Fruit fly (Drosophila melanogaster): ENCODE measurements around the gene Surf6.

The Surf6 gene

DNA sequence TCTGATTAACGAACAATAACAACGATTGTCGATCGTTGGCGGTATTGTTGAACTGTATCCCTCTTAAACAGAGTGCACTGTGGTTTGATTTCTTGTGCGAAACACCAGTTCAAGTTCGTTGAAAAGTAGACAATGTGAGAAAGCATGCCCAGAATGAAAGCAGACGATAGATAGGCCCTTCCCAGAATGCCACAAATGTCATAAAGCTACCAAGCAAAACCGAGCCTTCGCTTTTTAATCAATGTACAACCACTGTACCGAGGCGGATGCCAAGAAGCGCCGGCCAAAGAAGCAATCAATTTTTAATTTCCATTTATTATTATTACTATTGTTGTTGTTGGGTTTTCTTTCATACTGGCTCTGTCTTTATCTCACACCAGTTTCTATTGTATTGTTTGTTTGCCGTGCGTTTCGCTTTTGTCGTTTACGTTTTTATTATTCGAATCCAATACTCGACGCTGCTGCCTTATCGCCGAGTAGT lies 4.2 kb upstream of the Surf6 start (continued):
- peak; percentile 90 for TF ChIP-seq Sox102F (GFP tag; optimal IDR thresholded peaks at IDR 0.05)
- TF ChIP-seq Vsx1 (GFP tag; optimal IDR thresholded peaks at IDR 0.05), result peak; percentile 59
- peak; percentile 57 for TF ChIP-seq NC2α (GFP tag; optimal IDR thresholded peaks at IDR 0.05)
- peak; percentile 90 for TF ChIP-seq CG1603 (tag; optimal IDR thresholded peaks at IDR 0.05)
- peak; percentile 56 for TF ChIP-seq NK7.1 (GFP tag; optimal IDR thresholded peaks at IDR 0.05)
- TF ChIP-seq Sox100B (GFP tag; optimal IDR thresholded peaks at IDR 0.05), result peak; percentile 76
- no peak for TF ChIP-seq grn (GFP tag; optimal IDR thresholded peaks at IDR 0.05)
- no peak for TF ChIP-seq Sin3A (optimal IDR thresholded peaks at IDR 0.05)
- peak; percentile 67 for TF ChIP-seq CG12104 (GFP tag; optimal IDR thresholded peaks at IDR 0.05)
- no peak for TF ChIP-seq bbx (GFP tag; IDR thresholded peaks at IDR 0.05; ENCODE audit: partially characterized antibody)
- peak; percentile 77 for TF ChIP-seq CG18619 (GFP tag; optimal IDR thresholded peaks at IDR 0.05)
- peak; percentile 82 for TF ChIP-seq tx (GFP tag; optimal IDR thresholded peaks at IDR 0.05)
- no peak for TF ChIP-seq inv (GFP tag; IDR thresholded peaks at IDR 0.05; ENCODE audit: partially characterized antibody)
- TF ChIP-seq E2f1 (GFP tag; IDR thresholded peaks at IDR 0.05), result peak; percentile 89
- TF ChIP-seq org-1 (GFP tag; optimal IDR thresholded peaks at IDR 0.05), result peak; percentile 77
- TF ChIP-seq caup (GFP tag; optimal IDR thresholded peaks at IDR 0.05; ENCODE audit: severe bottlenecking), result peak; percentile 74
- peak; percentile 67 for TF ChIP-seq repo (GFP tag; optimal IDR thresholded peaks at IDR 0.05)
- peak; percentile 9 for TF ChIP-seq CG10274 (GFP tag; optimal IDR thresholded peaks at IDR 0.05)
- TF ChIP-seq CG15269 (tag; optimal IDR thresholded peaks at IDR 0.05), result peak; percentile 88
- peak; percentile 83 for TF ChIP-seq CG6813 (GFP tag; optimal IDR thresholded peaks at IDR 0.05)
- TF ChIP-seq CG1647 (GFP tag; optimal IDR thresholded peaks at IDR 0.05), result peak; percentile 82
- TF ChIP-seq TFAM (GFP tag; optimal IDR thresholded peaks at IDR 0.05), result no peak
- TF ChIP-seq CG18262 (tag; optimal IDR thresholded peaks at IDR 0.05), result peak; percentile 62
- TF ChIP-seq CG4730 (GFP tag; IDR thresholded peaks at IDR 0.05), result peak; percentile 77
- TF ChIP-seq Nf-YA (GFP tag; IDR thresholded peaks at IDR 0.05), result peak; percentile 61
- peak; percentile 56 for TF ChIP-seq CG8359 (GFP tag; optimal IDR thresholded peaks at IDR 0.05; ENCODE audit: borderline replicate concordance)
- TF ChIP-seq Blimp-1 (GFP tag; optimal IDR thresholded peaks at IDR 0.05), result peak; percentile 75
- TF ChIP-seq ftz-f1 (GFP tag; optimal IDR thresholded peaks at IDR 0.05), result no peak
- TF ChIP-seq Dip3 (GFP tag; optimal IDR thresholded peaks at IDR 0.05), result peak; percentile 51
- peak; percentile 69 for TF ChIP-seq pnt (GFP tag; optimal IDR thresholded peaks at IDR 0.05)
- TF ChIP-seq sna (GFP tag; IDR thresholded peaks at IDR 0.05; ENCODE audit: partially characterized antibody), result no peak
- TF ChIP-seq dmrt99B (tag; optimal IDR thresholded peaks at IDR 0.05), result peak; percentile 89
- peak; percentile 79 for TF ChIP-seq cwo (GFP tag; optimal IDR thresholded peaks at IDR 0.05)
- TF ChIP-seq CG7271 (tag; optimal IDR thresholded peaks at IDR 0.05), result no peak
- TF ChIP-seq D (optimal IDR thresholded peaks at IDR 0.05), result no peak
- peak; percentile 67 for TF ChIP-seq D (GFP tag; optimal IDR thresholded peaks at IDR 0.05)
- TF ChIP-seq trh (GFP tag; optimal IDR thresholded peaks at IDR 0.05), result no peak
- peak; percentile 70 for TF ChIP-seq dm (GFP tag; optimal IDR thresholded peaks at IDR 0.05)
- peak; percentile 69 for TF ChIP-seq CG11247 (GFP tag; IDR thresholded peaks at IDR 0.05)
- TF ChIP-seq CG31388 (GFP tag; optimal IDR thresholded peaks at IDR 0.05), result peak; percentile 52
- no peak for TF ChIP-seq CG16813 (GFP tag; IDR thresholded peaks at IDR 0.05; ENCODE audit: partially characterized antibody)
- peak; percentile 76 for TF ChIP-seq Atf-2 (GFP tag; optimal IDR thresholded peaks at IDR 0.05)
- peak; percentile 71 for TF ChIP-seq CG1602 (GFP tag; optimal IDR thresholded peaks at IDR 0.05)
- peak; percentile 56 for TF ChIP-seq run (tag; optimal IDR thresholded peaks at IDR 0.05)
- no peak for TF ChIP-seq Hmx (GFP tag; optimal IDR thresholded peaks at IDR 0.05)
- peak; percentile 38; the same call in 1 of the 2 replicates for TF ChIP-seq Scr (GFP tag; IDR thresholded peaks at IDR 0.05; ENCODE audit: partially characterized antibody)
- TF ChIP-seq CG1529 (GFP tag; optimal IDR thresholded peaks at IDR 0.05), result peak; percentile 75
- peak; percentile 87 for TF ChIP-seq CG12769 (tag; optimal IDR thresholded peaks at IDR 0.05)
- peak; percentile 84 for TF ChIP-seq CG8924 (tag; optimal IDR thresholded peaks at IDR 0.05)
- TF ChIP-seq CG33213 (GFP tag; optimal IDR thresholded peaks at IDR 0.05), result peak; percentile 66
